Worm (Caenorhabditis elegans): Measurements from ENCODE around the gene C06B8.2.

The C06B8.2 gene

ce11 chrV:15505068-15505467 is 26.5 kb upstream of the C06B8.2 start (continued):
- no peak for TF ChIP-seq madf-8 (GFP tag; conservative IDR thresholded peaks at IDR 0.05)
- TF ChIP-seq hlh-26 (GFP tag; conservative IDR thresholded peaks at IDR 0.05): no peak
- TF ChIP-seq ceh-100 (GFP tag; IDR thresholded peaks at IDR 0.05): no peak
- no peak for TF ChIP-seq F10E7.11 (tag; optimal IDR thresholded peaks at IDR 0.05)
- no peak for TF ChIP-seq zim-3 (tag; optimal IDR thresholded peaks at IDR 0.05)
- no peak for TF ChIP-seq nhr-27 (tag; optimal IDR thresholded peaks at IDR 0.05)
- no peak for TF ChIP-seq lag-1 (GFP tag; IDR thresholded peaks at IDR 0.05)
- no peak for TF ChIP-seq bed-2 (GFP tag; IDR thresholded peaks at IDR 0.05)
- TF ChIP-seq ceh-40 (GFP tag; IDR thresholded peaks at IDR 0.05): no peak
- TF ChIP-seq ets-4 (GFP tag; optimal IDR thresholded peaks at IDR 0.05): no peak

ce11 chrV:15503603-15504002 is 25.1 kb upstream of the C06B8.2 start:
- no peak for TF ChIP-seq attf-5 (GFP tag; optimal IDR thresholded peaks at IDR 0.05)
- no peak for TF ChIP-seq nfya-2 (GFP tag; IDR thresholded peaks at IDR 0.05)
- no peak for TF ChIP-seq unc-62 (GFP tag; optimal IDR thresholded peaks at IDR 0.05)
- no peak for TF ChIP-seq nhr-90 (tag; optimal IDR thresholded peaks at IDR 0.05)
- no peak for TF ChIP-seq aptf-3 (GFP tag; IDR thresholded peaks at IDR 0.05)
- no peak for TF ChIP-seq hmg-20 (GFP tag; IDR thresholded peaks at IDR 0.05)
- TF ChIP-seq tbp1 (GFP tag; optimal IDR thresholded peaks at IDR 0.05): no peak
- TF ChIP-seq repo-1 (tag; optimal IDR thresholded peaks at IDR 0.05): no peak
- TF ChIP-seq hsf-1 (GFP tag; IDR thresholded peaks at IDR 0.05): no peak
- no peak for TF ChIP-seq lin-40 (tag; optimal IDR thresholded peaks at IDR 0.05)
- no peak for TF ChIP-seq lag-1 (GFP tag; IDR thresholded peaks at IDR 0.05)
- TF ChIP-seq gei-17 (GFP tag; optimal IDR thresholded peaks at IDR 0.05): no peak
- TF ChIP-seq zfh-2 (GFP tag; conservative IDR thresholded peaks at IDR 0.05): no peak
- TF ChIP-seq mel-28 (tag; optimal IDR thresholded peaks at IDR 0.05; ENCODE audit: borderline replicate concordance): no peak
- no peak for TF ChIP-seq xnd-1 (tag; optimal IDR thresholded peaks at IDR 0.05)
- no peak for TF ChIP-seq F57A8.1 (GFP tag; optimal IDR thresholded peaks at IDR 0.05)
- TF ChIP-seq rec-8 (tag; optimal IDR thresholded peaks at IDR 0.05): no peak
- TF ChIP-seq egl-44 (GFP tag; IDR thresholded peaks at IDR 0.05): no peak
- no peak for TF ChIP-seq ceh-91 (GFP tag; IDR thresholded peaks at IDR 0.05)

- no peak for TF ChIP-seq dox-1 (GFP tag; IDR thresholded peaks at IDR 0.05)
- TF ChIP-seq ztf-22 (GFP tag; optimal IDR thresholded peaks at IDR 0.05): no peak
- no peak for TF ChIP-seq ccch-3 (GFP tag; optimal IDR thresholded peaks at IDR 0.05)
- no peak for TF ChIP-seq snpc-4 (GFP tag; optimal IDR thresholded peaks at IDR 0.05)
- no peak for TF ChIP-seq snpc-4 (tag; optimal IDR thresholded peaks at IDR 0.05)
- no peak for TF ChIP-seq ekl-4 (GFP tag; IDR thresholded peaks at IDR 0.05)
- no peak for TF ChIP-seq ceh-40 (GFP tag; IDR thresholded peaks at IDR 0.05)
- TF ChIP-seq atf-7 (tag; optimal IDR thresholded peaks at IDR 0.05): peak; percentile 48
- TF ChIP-seq nhr-179 (tag; optimal IDR thresholded peaks at IDR 0.05): no peak
- TF ChIP-seq lir-1 (GFP tag; conservative IDR thresholded peaks at IDR 0.05): no peak
- TF ChIP-seq hmg-1.2 (GFP tag; IDR thresholded peaks at IDR 0.05): peak; percentile 61; the same call in 1 of the 2 replicates
- TF ChIP-seq aptf-2 (GFP tag; conservative IDR thresholded peaks at IDR 0.05): no peak
- no peak for TF ChIP-seq snpc-1.3 (tag; optimal IDR thresholded peaks at IDR 0.05; ENCODE audit: insufficient read depth)
Observed at ce11 chrV:15499099-15499498, 20.6 kb upstream of the C06B8.2 start.

All from whole organism, young adult.